Worm (Caenorhabditis elegans) whole organism, mixed stage, embryonic: ENCODE results near the gene ncap-1.

ENCODE experiments used
- ceh-83 ChIP-seq: fragments of 200-800 bp; sonication (Bioruptor generic); optimal IDR thresholded peaks from 2 replicates; lab custom pipeline; 2018; ENCODE audit warnings: mild to moderate bottlenecking, missing genetic modification characterization, missing compliant biosample characterization
- ces-1 ChIP-seq: fragments of 150-350 bp; optimal IDR thresholded peaks from 2 replicates; lab custom pipeline; 2014; ENCODE audit warnings: missing biosample characterization, missing genetic modification reagents, missing genetic modification characterization
- elt-1 ChIP-seq: sonication (generic microtip); optimal IDR thresholded peaks from 2 replicates; lab custom pipeline; 2017; ENCODE audit warnings: missing genetic modification characterization, mild to moderate bottlenecking, missing compliant biosample characterization, antibody characterized with exemption, moderate library complexity, borderline replicate concordance; ENCODE audit not compliant: insufficient read depth
- elt-3 ChIP-seq: fragments of 150-350 bp; optimal IDR thresholded peaks from 2 replicates; lab custom pipeline; 2014; ENCODE audit warnings: missing biosample characterization, missing genetic modification characterization
- lsy-2 ChIP-seq: fragments of 150-350 bp; optimal IDR thresholded peaks from 2 replicates; lab custom pipeline; 2014; ENCODE audit warnings: missing biosample characterization, missing genetic modification characterization
- mab-5 ChIP-seq: fragments of 150-350 bp; optimal IDR thresholded peaks from 2 replicates; lab custom pipeline; 2014; ENCODE audit warnings: missing biosample characterization, missing genetic modification characterization
- nhr-12 ChIP-seq: fragments of 150-350 bp; optimal IDR thresholded peaks from 2 replicates; lab custom pipeline; 2014; ENCODE audit warnings: missing biosample characterization, missing genetic modification characterization
- nhr-237 ChIP-seq: fragments of 150-350 bp; optimal IDR thresholded peaks from 2 replicates; lab custom pipeline; 2014; ENCODE audit warnings: missing biosample characterization, missing genetic modification characterization
- nhr-28 ChIP-seq: fragments of 150-350 bp; optimal IDR thresholded peaks from 2 replicates; lab custom pipeline; 2014; ENCODE audit warnings: missing biosample characterization, missing genetic modification characterization
- nhr-76 ChIP-seq: sonication (generic microtip); optimal IDR thresholded peaks from 2 replicates; lab custom pipeline; 2017; ENCODE audit warnings: missing biosample characterization, missing genetic modification characterization
- pha-4 ChIP-seq: fragments of 150-350 bp; optimal IDR thresholded peaks from 2 replicates; lab custom pipeline; 2018; ENCODE audit warnings: missing biosample characterization, missing genetic modification reagents, missing genetic modification characterization
- sptf-1 ChIP-seq: sonication (generic microtip); optimal IDR thresholded peaks from 2 replicates; lab custom pipeline; 2017; ENCODE audit warnings: mild to moderate bottlenecking, missing genetic modification characterization, moderate library complexity, missing compliant biosample characterization
- unc-39 ChIP-seq: fragments of 150-350 bp; optimal IDR thresholded peaks from 2 replicates; lab custom pipeline; 2014; ENCODE audit warnings: missing biosample characterization, missing genetic modification characterization
- unc-62 ChIP-seq: fragments of 150-350 bp; optimal IDR thresholded peaks from 2 replicates; lab custom pipeline; 2014; ENCODE audit warnings: missing biosample characterization, missing genetic modification reagents, missing genetic modification characterization

ce11 chrII:2919074-2919857, at the start of gene ncap-1, which contains the start of gene Y110A2AR.1:
- no peak for TF ChIP-seq elt-1 (tag; lab: Kevin White, UChicago)
- no peak for TF ChIP-seq nhr-76 (tag; lab: Kevin White, UChicago)
- no peak for TF ChIP-seq nhr-28
- TF ChIP-seq ces-1: no peak
- TF ChIP-seq ceh-83: no peak
- TF ChIP-seq sptf-1 (tag; lab: Kevin White, UChicago): no peak
- TF ChIP-seq nhr-12 (tag; lab: Kevin White, UChicago): no peak
- no peak for TF ChIP-seq unc-62 (GFP tag; lab: Kevin White, UChicago)
- TF ChIP-seq nhr-237 (tag; lab: Kevin White, UChicago): no peak
- no peak for TF ChIP-seq lsy-2 (tag; lab: Kevin White, UChicago)
- TF ChIP-seq unc-39 (tag; lab: Kevin White, UChicago): no peak
- no peak for TF ChIP-seq mab-5 (tag; lab: Kevin White, UChicago)
- no peak for TF ChIP-seq elt-3 (tag; lab: Kevin White, UChicago)
- TF ChIP-seq pha-4: no peak
